Worm (Caenorhabditis elegans): ENCODE results near the gene F41G3.21.

- TF ChIP-seq nhr-25 (tag; optimal IDR thresholded peaks at IDR 0.05), result no peak
- no peak for TF ChIP-seq ama-1 (optimal IDR thresholded peaks at IDR 0.05)
- no peak for TF ChIP-seq nhr-11 (tag; optimal IDR thresholded peaks at IDR 0.05)
- TF ChIP-seq peb-1 (tag; optimal IDR thresholded peaks at IDR 0.05), result no peak
- TF ChIP-seq nhr-10 (tag; optimal IDR thresholded peaks at IDR 0.05), result no peak
- TF ChIP-seq ZK546.5 (tag; optimal IDR thresholded peaks at IDR 0.05), result no peak
- TF ChIP-seq R02D3.7 (tag; optimal IDR thresholded peaks at IDR 0.05), result no peak
- TF ChIP-seq zag-1 (tag; optimal IDR thresholded peaks at IDR 0.05), result no peak
- no peak for TF ChIP-seq ztf-11 (tag; optimal IDR thresholded peaks at IDR 0.05)
- TF ChIP-seq lsy-2 (tag; optimal IDR thresholded peaks at IDR 0.05), result no peak
- no peak for TF ChIP-seq fos-1 (tag; optimal IDR thresholded peaks at IDR 0.05)
Observed at ce11 chrII:6745783-6746182, 7.0 kb downstream of the F41G3.21 start, which contains the start of gene ins-14.
